Worm (Caenorhabditis elegans) whole organism, L3 larva: ENCODE results near the gene R07E4.3.
A peak's percentile ranks its signal among the peaks of the same experiment; 100 is the strongest.

ENCODE experiments used
- R02D3.7 ChIP-seq: fragments of 150-350 bp; optimal IDR thresholded peaks from 2 replicates; lab custom pipeline; 2014; ENCODE audit warnings: missing biosample characterization, missing genetic modification characterization
- ZK546.5 ChIP-seq: sonication (generic microtip); optimal IDR thresholded peaks from 2 replicates; lab custom pipeline; 2017; ENCODE audit warnings: missing biosample characterization, missing genetic modification characterization
- aly-2 ChIP-seq: fragments of 150-350 bp; optimal IDR thresholded peaks from 2 replicates; lab custom pipeline; 2014; ENCODE audit warnings: missing biosample characterization, missing genetic modification characterization
- ama-1 ChIP-seq: fragments of 150-350 bp; optimal IDR thresholded peaks from 2 replicates; lab custom pipeline; 2018
- ceh-16 ChIP-seq: sonication (generic microtip); optimal IDR thresholded peaks from 2 replicates; lab custom pipeline; 2017; ENCODE audit warnings: missing biosample characterization, missing genetic modification characterization
- ceh-28 ChIP-seq: fragments of 150-350 bp; optimal IDR thresholded peaks from 2 replicates; lab custom pipeline; 2014; ENCODE audit warnings: missing biosample characterization, missing genetic modification reagents, missing genetic modification characterization
- ceh-82 ChIP-seq: fragments of 150-350 bp; optimal IDR thresholded peaks from 2 replicates; lab custom pipeline; 2014; ENCODE audit warnings: missing biosample characterization, missing genetic modification characterization
- ceh-9 ChIP-seq: sonication (generic microtip); optimal IDR thresholded peaks from 2 replicates; lab custom pipeline; 2018; ENCODE audit warnings: missing biosample characterization, missing genetic modification characterization
- daf-12 ChIP-seq: fragments of 150-350 bp; optimal IDR thresholded peaks from 2 replicates; lab custom pipeline; 2014; ENCODE audit warnings: missing biosample characterization, missing genetic modification reagents, missing genetic modification characterization
- egl-27 ChIP-seq: sonication (generic microtip); optimal IDR thresholded peaks from 4 replicates; lab custom pipeline; 2017; ENCODE audit warnings: missing biosample characterization, missing genetic modification reagents, missing genetic modification characterization
- egl-5 ChIP-seq: fragments of 150-350 bp; optimal IDR thresholded peaks from 2 replicates; lab custom pipeline; 2017; ENCODE audit warnings: missing biosample characterization, missing genetic modification reagents, missing genetic modification characterization, inconsistent platforms
- elt-1 ChIP-seq: fragments of 150-350 bp; optimal IDR thresholded peaks from 2 replicates; lab custom pipeline; 2014; ENCODE audit warnings: missing biosample characterization, missing genetic modification characterization
- elt-2 ChIP-seq: sonication (generic microtip); optimal IDR thresholded peaks from 2 replicates; lab custom pipeline; 2016; ENCODE audit warnings: missing genetic modification reagents, mild to moderate bottlenecking, missing genetic modification characterization, missing compliant biosample characterization
- elt-3 ChIP-seq, 3 experiments: fragments of 150-350 bp in 1 of 3; sonication (generic microtip) in 2 of 3; optimal IDR thresholded peaks; 2 replicates in 2 of 3; 4 replicates in 1 of 3; lab custom pipeline; 2014 to 2017; ENCODE audit warnings: missing biosample characterization in 3 of 3, missing genetic modification characterization in 3 of 3
- eor-1 ChIP-seq, 2 experiments: fragments of 150-350 bp; optimal IDR thresholded peaks; 2 replicates each; lab custom pipeline; 2014 to 2018; ENCODE audit warnings: missing biosample characterization in 2 of 2, missing genetic modification characterization in 2 of 2
- fkh-10 ChIP-seq: sonication (generic microtip); optimal IDR thresholded peaks from 2 replicates; lab custom pipeline; 2017; ENCODE audit warnings: missing biosample characterization, missing genetic modification reagents, missing genetic modification characterization
- fkh-2 ChIP-seq: fragments of 150-350 bp; optimal IDR thresholded peaks from 2 replicates; lab custom pipeline; 2014; ENCODE audit warnings: missing biosample characterization, missing genetic modification reagents, missing genetic modification characterization
- fos-1 ChIP-seq: fragments of 150-350 bp; optimal IDR thresholded peaks from 2 replicates; lab custom pipeline; 2014; ENCODE audit warnings: missing biosample characterization, missing genetic modification characterization
- hmg-11 ChIP-seq: sonication (generic microtip); optimal IDR thresholded peaks from 2 replicates; lab custom pipeline; 2016; ENCODE audit warnings: missing genetic modification characterization, missing compliant biosample characterization
- jun-1 ChIP-seq: fragments of 150-350 bp; optimal IDR thresholded peaks from 2 replicates; lab custom pipeline; 2014; ENCODE audit warnings: missing biosample characterization, missing genetic modification reagents, missing genetic modification characterization
- lin-15B ChIP-seq: fragments of 150-350 bp; optimal IDR thresholded peaks from 2 replicates; lab custom pipeline; 2014; ENCODE audit warnings: missing biosample characterization, missing genetic modification characterization
- lin-39 ChIP-seq: fragments of 150-350 bp; optimal IDR thresholded peaks from 2 replicates; lab custom pipeline; 2018; ENCODE audit warnings: missing biosample characterization, missing genetic modification reagents, missing genetic modification characterization
- lsy-12 ChIP-seq: sonication (generic microtip); optimal IDR thresholded peaks from 2 replicates; lab custom pipeline; 2016; ENCODE audit warnings: mild to moderate bottlenecking, missing genetic modification characterization, missing compliant biosample characterization
- mdl-1 ChIP-seq: fragments of 150-350 bp; optimal IDR thresholded peaks from 2 replicates; lab custom pipeline; 2014; ENCODE audit warnings: missing biosample characterization, missing genetic modification characterization
- mml-1 ChIP-seq: fragments of 150-350 bp; sonication (generic microtip); optimal IDR thresholded peaks from 3 replicates; lab custom pipeline; 2014; ENCODE audit warnings: missing biosample characterization, missing genetic modification characterization
- nfya-1 ChIP-seq: sonication (generic microtip); optimal IDR thresholded peaks from 2 replicates; lab custom pipeline; 2017; ENCODE audit warnings: missing genetic modification characterization, mild to moderate bottlenecking, missing compliant biosample characterization, antibody characterized with exemption, moderate library complexity; ENCODE audit not compliant: insufficient read depth
- nhr-11 ChIP-seq: fragments of 150-350 bp; optimal IDR thresholded peaks from 2 replicates; lab custom pipeline; 2014; ENCODE audit warnings: missing biosample characterization, missing genetic modification characterization
- nhr-12 ChIP-seq: fragments of 150-350 bp; optimal IDR thresholded peaks from 2 replicates; lab custom pipeline; 2014; ENCODE audit warnings: missing biosample characterization, missing genetic modification characterization
- nhr-23 ChIP-seq: fragments of 150-350 bp; optimal IDR thresholded peaks from 2 replicates; lab custom pipeline; 2014; ENCODE audit warnings: missing biosample characterization, missing genetic modification reagents, missing genetic modification characterization
- nhr-237 ChIP-seq: fragments of 150-350 bp; optimal IDR thresholded peaks from 2 replicates; lab custom pipeline; 2014; ENCODE audit warnings: missing biosample characterization, missing genetic modification characterization
- nhr-25 ChIP-seq: sonication (generic microtip); optimal IDR thresholded peaks from 2 replicates; lab custom pipeline; 2017; ENCODE audit warnings: missing biosample characterization, missing genetic modification characterization
- nhr-28 ChIP-seq: fragments of 150-350 bp; optimal IDR thresholded peaks from 2 replicates; lab custom pipeline; 2014; ENCODE audit warnings: missing biosample characterization, missing genetic modification characterization
- nhr-43 ChIP-seq: sonication (generic microtip); optimal IDR thresholded peaks from 2 replicates; lab custom pipeline; 2016; ENCODE audit warnings: mild to moderate bottlenecking, missing genetic modification characterization, missing compliant biosample characterization; ENCODE audit not compliant: poor library complexity, severe bottlenecking
- nhr-67 ChIP-seq: fragments of 150-350 bp; optimal IDR thresholded peaks from 2 replicates; lab custom pipeline; 2014; ENCODE audit warnings: missing biosample characterization, missing genetic modification characterization
- nhr-76 ChIP-seq: fragments of 150-350 bp; sonication (generic microtip); optimal IDR thresholded peaks from 5 replicates; lab custom pipeline; 2014; ENCODE audit warnings: missing biosample characterization, missing genetic modification characterization
- nhr-77 ChIP-seq: fragments of 150-350 bp; optimal IDR thresholded peaks from 2 replicates; lab custom pipeline; 2014; ENCODE audit warnings: missing biosample characterization, missing genetic modification characterization
- pha-4 ChIP-seq: fragments of 150-350 bp; optimal IDR thresholded peaks from 2 replicates; lab custom pipeline; 2014; ENCODE audit warnings: missing biosample characterization, missing genetic modification reagents, missing genetic modification characterization
- pqm-1 ChIP-seq: fragments of 150-350 bp; optimal IDR thresholded peaks from 2 replicates; lab custom pipeline; 2017; ENCODE audit warnings: missing biosample characterization, missing genetic modification characterization, inconsistent platforms
- sea-2 ChIP-seq: fragments of 150-350 bp; sonication (generic microtip); optimal IDR thresholded peaks from 4 replicates; lab custom pipeline; 2014; ENCODE audit warnings: missing biosample characterization, missing genetic modification reagents, missing genetic modification characterization
- skn-1 ChIP-seq: fragments of 150-350 bp; optimal IDR thresholded peaks from 2 replicates; lab custom pipeline; 2014; ENCODE audit warnings: missing biosample characterization, missing genetic modification characterization
- snpc-4 ChIP-seq: fragments of 150-350 bp; optimal IDR thresholded peaks from 2 replicates; lab custom pipeline; 2014; ENCODE audit warnings: missing biosample characterization, missing genetic modification characterization
- tbx-2 ChIP-seq: sonication (generic microtip); optimal IDR thresholded peaks from 2 replicates; lab custom pipeline; 2016; ENCODE audit warnings: mild to moderate bottlenecking, missing genetic modification characterization, missing compliant biosample characterization
- unc-39 ChIP-seq: sonication (generic microtip); optimal IDR thresholded peaks from 4 replicates; lab custom pipeline; 2017; ENCODE audit warnings: missing biosample characterization, missing genetic modification characterization
- unc-62 ChIP-seq: fragments of 150-350 bp; sonication (generic microtip); optimal IDR thresholded peaks from 4 replicates; lab custom pipeline; 2014; ENCODE audit warnings: missing biosample characterization, missing genetic modification reagents, missing genetic modification characterization
- zag-1 ChIP-seq: fragments of 150-350 bp; optimal IDR thresholded peaks from 2 replicates; lab custom pipeline; 2014; ENCODE audit warnings: missing biosample characterization, missing genetic modification characterization
- ztf-11 ChIP-seq: fragments of 150-350 bp; optimal IDR thresholded peaks from 2 replicates; lab custom pipeline; 2014; ENCODE audit warnings: missing biosample characterization, missing genetic modification characterization
- ztf-4 ChIP-seq: fragments of 150-350 bp; optimal IDR thresholded peaks from 2 replicates; lab custom pipeline; 2014; ENCODE audit warnings: missing biosample characterization, missing genetic modification characterization

R07E4.3 gene

DNA sequence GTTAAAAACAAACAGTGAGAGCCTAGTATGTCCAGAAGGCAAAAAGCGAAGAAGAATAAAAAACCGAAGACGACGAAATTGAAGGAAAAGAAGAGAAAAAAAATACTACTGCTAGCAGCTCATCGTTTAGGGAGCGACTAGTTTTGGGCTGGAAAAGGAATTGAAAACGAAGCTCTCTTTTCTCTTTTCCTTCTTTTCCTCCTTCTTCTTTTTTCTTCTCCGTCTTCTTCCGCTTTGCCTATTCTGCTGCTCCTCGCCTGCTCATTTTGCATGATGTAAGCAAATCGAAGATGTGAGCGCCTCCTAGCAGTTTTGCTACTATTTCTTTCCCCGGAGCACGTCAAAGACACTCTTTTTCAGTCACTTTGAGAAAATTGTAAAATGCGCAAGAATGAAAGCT lies 28.4 kb downstream of the R07E4.3 start:
- TF ChIP-seq mml-1 (tag; lab: Kevin White, UChicago), result no peak
- TF ChIP-seq nfya-1, result peak; percentile 29
- peak; percentile 6 for TF ChIP-seq hmg-11
- peak; percentile 46 for TF ChIP-seq fkh-10
- TF ChIP-seq lin-39, result peak; percentile 23

DNA sequence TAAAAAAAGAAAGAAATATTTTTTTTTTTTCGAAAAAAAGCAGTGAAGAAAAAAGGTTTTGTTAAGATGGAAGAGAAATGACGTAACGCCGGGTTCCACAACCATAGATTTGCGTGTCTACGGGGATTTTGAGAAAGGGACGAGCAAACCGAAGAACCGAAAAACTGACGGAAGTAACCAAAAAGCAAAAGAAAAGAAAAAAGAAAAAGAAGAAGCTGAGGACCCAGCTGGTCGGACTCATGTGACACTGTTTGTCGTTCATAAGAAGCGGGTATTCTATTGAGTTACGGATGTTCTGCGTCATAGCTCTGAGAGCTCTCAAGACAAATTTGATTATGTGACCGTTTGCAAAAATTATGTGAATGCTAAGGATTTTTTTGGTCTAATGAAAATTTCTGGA lies 29.5 kb downstream of the R07E4.3 start:
- TF ChIP-seq unc-62 (GFP tag; lab: Kevin White, UChicago) (peak; percentile 41), nfya-1 (peak; percentile 47), egl-5 (tag; lab: Kevin White, UChicago) (no peak), lin-39 (peak; percentile 68)

DNA sequence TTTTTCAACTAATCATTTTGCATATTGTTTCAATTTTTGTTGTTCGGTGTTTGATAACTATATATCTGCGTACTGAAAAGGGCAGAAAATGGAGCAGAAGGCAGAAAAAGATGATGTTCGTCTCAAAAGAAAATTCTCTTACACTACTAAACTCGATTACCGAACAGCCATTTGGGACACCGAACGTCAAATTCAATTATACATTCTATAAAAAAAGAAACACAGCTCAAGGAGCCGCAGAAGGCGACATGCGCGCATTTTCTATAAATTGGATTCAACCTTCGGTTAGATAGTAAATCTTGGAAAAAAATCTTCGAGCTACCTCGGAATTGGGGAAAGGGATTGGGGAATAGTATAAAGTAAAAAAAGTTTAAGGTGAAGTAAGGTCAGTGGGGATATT lies 30.0 kb downstream of the R07E4.3 start:
- TF ChIP-seq fkh-10 (peak; percentile 83), nhr-12 (tag; lab: Kevin White, UChicago) (no peak), nhr-25 (tag; lab: Kevin White, UChicago) (no peak), nhr-76 (tag; lab: Kevin White, UChicago) (no peak), nfya-1 (peak; percentile 12), daf-12 (tag; lab: Kevin White, UChicago) (no peak)

DNA sequence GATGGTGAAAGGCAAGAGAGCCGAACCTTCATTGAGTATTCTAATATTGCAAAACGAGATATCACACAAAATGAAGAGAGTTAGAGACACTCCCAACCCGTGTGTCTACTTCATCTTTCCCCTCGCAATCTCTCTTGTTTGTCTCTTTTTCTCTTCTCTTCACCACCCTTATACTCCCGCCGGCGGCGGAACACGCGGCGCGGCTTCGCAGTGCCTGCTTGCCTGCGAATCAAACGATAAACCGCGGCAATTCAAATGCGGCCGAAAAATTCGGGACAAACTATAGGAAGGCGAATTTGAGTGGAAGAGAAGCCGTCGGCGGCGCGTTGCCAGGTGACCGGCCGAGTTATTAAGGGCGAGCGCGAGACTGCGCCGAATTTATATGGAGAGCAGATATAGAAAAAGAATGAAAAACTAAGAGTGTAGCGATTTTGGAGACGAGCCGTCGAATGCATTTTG lies 31.4 kb downstream of the R07E4.3 start, which contains the start of gene klp-13:
Gene klp-13, plus strand, starts transcription at position 409 of the 459 bp plus-strand sequence.
- peak; percentile 79 for TF ChIP-seq jun-1
- peak; percentile 15 for TF ChIP-seq elt-1 (tag; lab: Kevin White, UChicago)
- TF ChIP-seq elt-3 (tag; optimal IDR thresholded peaks at IDR 0.05; lab: Kevin White, UChicago), result no peak
- peak; percentile 91 for TF ChIP-seq lin-15B
- TF ChIP-seq ceh-82 (tag; lab: Kevin White, UChicago), result peak; percentile 76
- TF ChIP-seq ztf-11, result no peak
- TF ChIP-seq ceh-9 (tag; lab: Kevin White, UChicago), result no peak
- peak; percentile 60 for TF ChIP-seq ceh-28
- TF ChIP-seq skn-1 (tag; lab: Kevin White, UChicago), result peak; percentile 88
- peak; percentile 97 for TF ChIP-seq hmg-11
- TF ChIP-seq fkh-2 (tag; lab: Kevin White, UChicago), result no peak
- peak; percentile 65 for TF ChIP-seq nhr-25 (tag; lab: Kevin White, UChicago)
- TF ChIP-seq ztf-4 (tag; lab: Kevin White, UChicago), result no peak
- TF ChIP-seq elt-2 (tag; lab: Kevin White, UChicago), result peak; percentile 75
- peak; percentile 61 for TF ChIP-seq snpc-4
- no peak for TF ChIP-seq nhr-28 (tag; lab: Kevin White, UChicago)
- peak; percentile 67 for TF ChIP-seq lsy-12 (tag; lab: Kevin White, UChicago)
- peak; percentile 74 for TF ChIP-seq nhr-23 (tag; lab: Kevin White, UChicago)
- TF ChIP-seq ama-1 (lab: Kevin White, UChicago), result no peak
- TF ChIP-seq aly-2 (tag; lab: Kevin White, UChicago), result no peak
- TF ChIP-seq unc-39 (tag; lab: Kevin White, UChicago), result no peak
- no peak for TF ChIP-seq fos-1 (tag; lab: Kevin White, UChicago)
- peak; percentile 79 for TF ChIP-seq egl-5 (tag; lab: Kevin White, UChicago)
- TF ChIP-seq mdl-1 (tag; lab: Kevin White, UChicago), result peak; percentile 42
- no peak for TF ChIP-seq eor-1 (tag; optimal IDR thresholded peaks at IDR 0.05; lab: Kevin White, UChicago)
- peak; percentile 98 for TF ChIP-seq lin-39
- TF ChIP-seq R02D3.7, result peak; percentile 70
- TF ChIP-seq zag-1 (tag; lab: Kevin White, UChicago), result peak; percentile 49
- peak; percentile 60 for TF ChIP-seq ZK546.5 (tag; lab: Kevin White, UChicago)
- TF ChIP-seq unc-62 (GFP tag; lab: Kevin White, UChicago), result peak; percentile 81
- TF ChIP-seq nhr-237 (tag; lab: Kevin White, UChicago), result no peak
- no peak for TF ChIP-seq ceh-16 (tag; lab: Kevin White, UChicago)
- peak; percentile 56 for TF ChIP-seq fkh-10
- TF ChIP-seq nhr-77 (tag; lab: Kevin White, UChicago), result no peak
- TF ChIP-seq pqm-1, result peak; percentile 11
- TF ChIP-seq nhr-67, result no peak
- no peak for TF ChIP-seq sea-2 (GFP tag; lab: Kevin White, UChicago)
- no peak for TF ChIP-seq nhr-43
- TF ChIP-seq mml-1 (tag; lab: Kevin White, UChicago), result no peak
- no peak for TF ChIP-seq nhr-12 (tag; lab: Kevin White, UChicago)
- TF ChIP-seq tbx-2, result peak; percentile 63
- TF ChIP-seq pha-4 (tag; lab: Kevin White, UChicago), result peak; percentile 93
- peak; percentile 95 for TF ChIP-seq nfya-1
- TF ChIP-seq nhr-76 (tag; lab: Kevin White, UChicago), result no peak
- peak; percentile 18 for TF ChIP-seq egl-27 (tag; lab: Kevin White, UChicago)
- TF ChIP-seq daf-12 (tag; lab: Kevin White, UChicago), result no peak
- TF ChIP-seq nhr-11 (tag; lab: Kevin White, UChicago), result no peak
